Worm (Caenorhabditis elegans) whole organism, L3 larva: Measurements from ENCODE around the gene ZK1248.17.
A peak's percentile ranks its signal among the peaks of the same experiment; 100 is the strongest.
"Not testable (repeated sequence)": the region's sequence is repeated elsewhere in the genome, so short reads cannot be mapped to it uniquely, and the experiment has no call there.

Source experiments
- R02D3.7 ChIP-seq: fragments of 150-350 bp; optimal IDR thresholded peaks from 2 replicates; lab custom pipeline; 2014; ENCODE audit warnings: missing biosample characterization, missing genetic modification characterization
- ZK546.5 ChIP-seq: sonication (generic microtip); optimal IDR thresholded peaks from 2 replicates; lab custom pipeline; 2017; ENCODE audit warnings: missing biosample characterization, missing genetic modification characterization
- ama-1 ChIP-seq: fragments of 150-350 bp; optimal IDR thresholded peaks from 2 replicates; lab custom pipeline; 2018
- ceh-28 ChIP-seq: fragments of 150-350 bp; optimal IDR thresholded peaks from 2 replicates; lab custom pipeline; 2014; ENCODE audit warnings: missing biosample characterization, missing genetic modification reagents, missing genetic modification characterization
- ceh-82 ChIP-seq: fragments of 150-350 bp; optimal IDR thresholded peaks from 2 replicates; lab custom pipeline; 2014; ENCODE audit warnings: missing biosample characterization, missing genetic modification characterization
- ceh-9 ChIP-seq: sonication (generic microtip); optimal IDR thresholded peaks from 2 replicates; lab custom pipeline; 2018; ENCODE audit warnings: missing biosample characterization, missing genetic modification characterization
- elt-1 ChIP-seq: fragments of 150-350 bp; optimal IDR thresholded peaks from 2 replicates; lab custom pipeline; 2014; ENCODE audit warnings: missing biosample characterization, missing genetic modification characterization
- elt-2 ChIP-seq: sonication (generic microtip); optimal IDR thresholded peaks from 2 replicates; lab custom pipeline; 2016; ENCODE audit warnings: missing genetic modification reagents, mild to moderate bottlenecking, missing genetic modification characterization, missing compliant biosample characterization
- fkh-10 ChIP-seq: sonication (generic microtip); optimal IDR thresholded peaks from 2 replicates; lab custom pipeline; 2017; ENCODE audit warnings: missing biosample characterization, missing genetic modification reagents, missing genetic modification characterization
- fkh-2 ChIP-seq: fragments of 150-350 bp; optimal IDR thresholded peaks from 2 replicates; lab custom pipeline; 2014; ENCODE audit warnings: missing biosample characterization, missing genetic modification reagents, missing genetic modification characterization
- fos-1 ChIP-seq: fragments of 150-350 bp; optimal IDR thresholded peaks from 2 replicates; lab custom pipeline; 2014; ENCODE audit warnings: missing biosample characterization, missing genetic modification characterization
- hmg-11 ChIP-seq: sonication (generic microtip); optimal IDR thresholded peaks from 2 replicates; lab custom pipeline; 2016; ENCODE audit warnings: missing genetic modification characterization, missing compliant biosample characterization
- jun-1 ChIP-seq: fragments of 150-350 bp; optimal IDR thresholded peaks from 2 replicates; lab custom pipeline; 2014; ENCODE audit warnings: missing biosample characterization, missing genetic modification reagents, missing genetic modification characterization
- lin-15B ChIP-seq: fragments of 150-350 bp; optimal IDR thresholded peaks from 2 replicates; lab custom pipeline; 2014; ENCODE audit warnings: missing biosample characterization, missing genetic modification characterization
- lin-39 ChIP-seq: fragments of 150-350 bp; optimal IDR thresholded peaks from 2 replicates; lab custom pipeline; 2018; ENCODE audit warnings: missing biosample characterization, missing genetic modification reagents, missing genetic modification characterization
- mdl-1 ChIP-seq: fragments of 150-350 bp; optimal IDR thresholded peaks from 2 replicates; lab custom pipeline; 2014; ENCODE audit warnings: missing biosample characterization, missing genetic modification characterization
- mml-1 ChIP-seq: fragments of 150-350 bp; sonication (generic microtip); optimal IDR thresholded peaks from 3 replicates; lab custom pipeline; 2014; ENCODE audit warnings: missing biosample characterization, missing genetic modification characterization
- nfya-1 ChIP-seq: sonication (generic microtip); optimal IDR thresholded peaks from 2 replicates; lab custom pipeline; 2017; ENCODE audit warnings: missing genetic modification characterization, mild to moderate bottlenecking, missing compliant biosample characterization, antibody characterized with exemption, moderate library complexity; ENCODE audit not compliant: insufficient read depth
- nhr-23 ChIP-seq: fragments of 150-350 bp; optimal IDR thresholded peaks from 2 replicates; lab custom pipeline; 2014; ENCODE audit warnings: missing biosample characterization, missing genetic modification reagents, missing genetic modification characterization
- nhr-25 ChIP-seq: sonication (generic microtip); optimal IDR thresholded peaks from 2 replicates; lab custom pipeline; 2017; ENCODE audit warnings: missing biosample characterization, missing genetic modification characterization
- nhr-67 ChIP-seq: fragments of 150-350 bp; optimal IDR thresholded peaks from 2 replicates; lab custom pipeline; 2014; ENCODE audit warnings: missing biosample characterization, missing genetic modification characterization
- nhr-76 ChIP-seq: fragments of 150-350 bp; sonication (generic microtip); optimal IDR thresholded peaks from 5 replicates; lab custom pipeline; 2014; ENCODE audit warnings: missing biosample characterization, missing genetic modification characterization
- pha-4 ChIP-seq: fragments of 150-350 bp; optimal IDR thresholded peaks from 2 replicates; lab custom pipeline; 2014; ENCODE audit warnings: missing biosample characterization, missing genetic modification reagents, missing genetic modification characterization
- pqm-1 ChIP-seq: fragments of 150-350 bp; optimal IDR thresholded peaks from 2 replicates; lab custom pipeline; 2017; ENCODE audit warnings: missing biosample characterization, missing genetic modification characterization, inconsistent platforms
- snpc-4 ChIP-seq: fragments of 150-350 bp; optimal IDR thresholded peaks from 2 replicates; lab custom pipeline; 2014; ENCODE audit warnings: missing biosample characterization, missing genetic modification characterization
- tbx-2 ChIP-seq: sonication (generic microtip); optimal IDR thresholded peaks from 2 replicates; lab custom pipeline; 2016; ENCODE audit warnings: mild to moderate bottlenecking, missing genetic modification characterization, missing compliant biosample characterization
- unc-39 ChIP-seq: sonication (generic microtip); optimal IDR thresholded peaks from 4 replicates; lab custom pipeline; 2017; ENCODE audit warnings: missing biosample characterization, missing genetic modification characterization
- ztf-4 ChIP-seq: fragments of 150-350 bp; optimal IDR thresholded peaks from 2 replicates; lab custom pipeline; 2014; ENCODE audit warnings: missing biosample characterization, missing genetic modification characterization

ZK1248.17 gene

DNA sequence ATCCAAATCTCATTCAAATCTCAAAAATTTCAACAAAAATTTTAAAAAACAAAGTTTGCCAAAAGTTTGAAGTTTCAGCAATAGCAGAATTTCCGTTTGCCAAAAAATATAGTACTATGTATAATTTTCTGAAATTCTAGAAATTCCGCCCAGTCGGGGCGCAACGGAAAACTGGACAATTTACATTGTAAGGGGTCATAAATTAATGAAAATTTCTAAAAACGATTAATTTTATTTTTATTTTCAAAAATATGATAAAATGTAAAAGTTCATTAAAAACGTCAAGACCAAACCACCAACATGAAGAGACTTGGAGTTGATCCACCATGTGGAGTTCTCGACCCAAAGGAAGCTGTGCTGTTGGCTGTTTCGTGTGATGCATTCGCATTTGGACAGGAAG is 27.0 kb downstream of the ZK1248.17 start, which contains the start of gene ZK1248.4:
Gene ZK1248.4, plus strand, starts transcription at position 301 of the 400 bp plus-strand sequence.
- TF ChIP-seq snpc-4 = no peak
- no peak for TF ChIP-seq R02D3.7 (tag; lab: Kevin White, UChicago)
- TF ChIP-seq tbx-2 = no peak
- TF ChIP-seq mml-1 (tag; lab: Kevin White, UChicago) = no peak
- TF ChIP-seq ceh-82 (tag; lab: Kevin White, UChicago) = no peak
- no peak for TF ChIP-seq nhr-76
- TF ChIP-seq nhr-67 = no peak
- no peak for TF ChIP-seq nhr-23
- no peak for TF ChIP-seq mdl-1 (tag; lab: Kevin White, UChicago)
- TF ChIP-seq, all 47 proteins: peak for 0

DNA sequence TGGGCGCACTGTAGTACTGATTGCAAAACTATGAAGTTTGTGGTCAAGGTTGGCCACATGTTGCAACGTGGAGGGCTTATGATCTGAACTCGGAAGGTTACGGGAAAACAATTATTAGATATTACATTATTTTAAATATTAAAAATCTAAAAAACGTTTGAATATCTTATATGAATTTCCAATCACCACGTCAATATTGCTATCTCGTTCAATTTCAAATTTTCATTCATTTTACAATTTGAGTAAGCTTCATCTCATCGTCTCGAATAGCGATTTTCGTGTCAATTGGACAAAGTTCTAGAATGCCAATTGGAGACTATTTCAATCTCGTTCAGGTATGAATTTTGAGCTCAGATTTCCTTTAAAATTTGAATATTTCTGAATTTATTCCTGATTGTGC is 29.0 kb downstream of the ZK1248.17 start, which contains the start of gene ZK1248.20:
Gene ZK1248.20, plus strand, starts transcription at position 301 of the 400 bp plus-strand sequence.
- TF ChIP-seq hmg-11 (tag; lab: Kevin White, UChicago) = no peak
- TF ChIP-seq nfya-1 (tag; lab: Kevin White, UChicago) = no peak
- no peak for TF ChIP-seq fkh-2 (tag; lab: Kevin White, UChicago)
- TF ChIP-seq fos-1 (tag; lab: Kevin White, UChicago) = no peak
- no peak for TF ChIP-seq ZK546.5 (tag; lab: Kevin White, UChicago)
- TF ChIP-seq, all 47 proteins: peak for 0

DNA sequence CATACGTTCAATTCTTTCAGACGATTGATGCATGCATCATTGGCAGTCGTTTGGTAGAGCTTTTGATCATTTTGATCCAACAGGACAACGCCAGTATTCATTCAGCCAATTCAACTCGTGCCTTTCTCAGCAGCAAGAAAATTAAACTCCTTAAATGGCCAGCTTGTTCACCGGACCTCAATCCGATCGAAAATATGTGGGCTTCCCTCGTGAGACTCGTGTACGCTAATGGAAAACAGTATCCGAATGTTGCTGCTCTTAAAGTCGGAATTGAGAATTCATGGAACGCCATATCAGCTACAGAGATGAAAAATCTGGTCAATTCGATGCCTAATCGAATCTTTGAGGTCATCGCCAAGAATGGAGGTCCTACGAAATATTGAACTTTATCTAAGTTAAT is 30.0 kb downstream of the ZK1248.17 start, which contains the start of gene wago-5:
Gene wago-5, minus strand, starts transcription at position 101 of the 400 bp plus-strand sequence.
- not testable (repeated sequence) for TF ChIP-seq fkh-10 (GFP tag; lab: Kevin White, UChicago); lin-39 (tag; lab: Kevin White, UChicago); elt-1 (tag; lab: Kevin White, UChicago)

DNA sequence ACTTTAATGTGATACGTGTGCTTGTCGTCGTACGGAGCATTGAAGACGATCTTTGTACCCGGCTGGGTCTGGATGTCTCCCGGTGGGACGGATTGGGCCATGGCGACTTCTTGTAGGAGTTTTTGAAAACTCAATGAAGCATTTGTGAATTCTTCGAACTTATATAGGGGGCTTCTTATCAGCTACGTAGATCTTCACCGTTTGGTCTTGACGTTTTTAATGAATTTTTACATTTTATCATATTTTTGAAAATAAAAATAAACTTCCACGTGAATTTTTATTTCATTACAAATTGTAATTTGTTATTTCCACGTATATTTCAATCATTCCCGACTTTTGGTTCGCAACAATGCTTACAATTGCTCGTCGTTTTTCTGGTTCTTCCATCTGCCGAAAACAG is 35.1 kb downstream of the ZK1248.17 start, which contains the start of the genes msp-64 and ZK1248.5:
Gene msp-64, minus strand, starts transcription at position 101 of the 400 bp plus-strand sequence.
Gene ZK1248.5, plus strand, starts transcription at position 285 of the 400 bp plus-strand sequence.
- TF ChIP-seq jun-1 (no peak), ceh-28 (tag; lab: Kevin White, UChicago) (no peak), hmg-11 (tag; lab: Kevin White, UChicago) (no peak), ceh-82 (tag; lab: Kevin White, UChicago) (no peak), ceh-9 (tag; lab: Kevin White, UChicago) (no peak), tbx-2 (no peak), nhr-25 (tag; lab: Kevin White, UChicago) (no peak)

DNA sequence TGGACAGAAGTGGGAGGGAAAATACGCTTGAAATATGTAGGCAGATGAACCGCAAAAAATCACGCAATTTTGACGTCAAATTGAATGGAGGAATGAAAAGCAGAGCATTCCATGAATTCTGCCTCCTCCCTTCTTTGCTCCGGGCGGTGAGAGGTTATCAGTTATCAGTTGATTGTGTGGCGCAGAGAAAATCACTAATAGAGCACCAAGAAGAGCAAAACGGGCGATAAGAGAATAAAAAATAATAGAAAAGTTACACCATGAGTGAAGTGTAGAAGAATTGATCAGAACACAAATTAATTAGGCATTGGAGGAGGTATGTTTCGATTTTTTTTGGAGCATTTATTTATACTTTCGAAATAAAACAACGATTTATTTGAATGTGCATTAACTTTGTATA is 38.8 kb downstream of the ZK1248.17 start:
- TF ChIP-seq nhr-76 = no peak
- TF ChIP-seq elt-2 = peak; percentile 97
- peak; percentile 63 for TF ChIP-seq pqm-1 (tag; lab: Kevin White, UChicago)

DNA sequence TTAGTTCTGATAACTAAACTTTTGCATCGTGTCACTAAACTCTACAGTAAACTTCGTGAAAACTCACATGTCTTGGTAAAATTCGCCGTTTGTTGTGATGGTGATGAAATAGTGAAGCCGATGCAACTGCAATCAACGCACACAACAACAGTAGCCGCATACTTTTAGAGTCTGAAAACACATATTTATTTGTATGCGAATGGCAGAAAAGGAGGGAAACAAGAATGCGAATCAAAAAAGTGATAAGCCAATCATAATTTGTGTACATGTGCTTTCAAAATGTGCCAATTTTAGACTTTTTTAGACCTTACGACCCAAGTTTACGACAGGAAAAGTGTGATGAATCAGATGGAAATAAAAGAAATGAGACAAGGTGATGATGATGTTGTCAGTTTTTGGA is 40.0 kb downstream of the ZK1248.17 start, which contains the start of gene K05F1.10:
Gene K05F1.10, minus strand, starts transcription at position 171 of the 400 bp plus-strand sequence.
- TF ChIP-seq ama-1 (peak; percentile 9), pha-4 (tag; lab: Kevin White, UChicago) (peak; percentile 9), pqm-1 (tag; lab: Kevin White, UChicago) (peak; percentile 54), elt-2 (peak; percentile 86), unc-39 (tag; lab: Kevin White, UChicago) (no peak)

DNA sequence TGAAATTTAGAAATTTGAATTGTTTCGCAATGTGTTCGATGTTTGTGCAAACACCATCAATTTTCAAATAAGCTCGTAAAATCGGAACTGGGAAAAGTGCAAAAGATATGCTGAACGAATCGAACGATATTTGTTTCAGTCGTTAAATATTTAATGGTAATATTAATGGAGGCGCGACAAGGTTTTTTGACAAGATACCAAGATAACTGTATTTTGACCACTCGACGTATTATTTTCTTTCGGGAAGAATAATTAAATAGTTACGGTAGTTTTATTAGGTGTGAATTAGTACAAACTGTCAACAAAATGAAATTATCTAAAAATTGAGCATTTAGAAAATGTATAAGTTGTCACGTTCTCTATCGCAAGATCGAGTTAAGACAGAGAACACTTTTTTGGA is 41.1 kb downstream of the ZK1248.17 start:
- no peak for TF ChIP-seq fos-1 (tag; lab: Kevin White, UChicago)
- no peak for TF ChIP-seq lin-15B (tag; lab: Kevin White, UChicago)
- peak; percentile 8 for TF ChIP-seq pha-4 (tag; lab: Kevin White, UChicago)
- TF ChIP-seq nhr-67 = no peak
- peak; percentile 25 for TF ChIP-seq pqm-1 (tag; lab: Kevin White, UChicago)
- no peak for TF ChIP-seq hmg-11 (tag; lab: Kevin White, UChicago)
- peak; percentile 93 for TF ChIP-seq elt-2
- TF ChIP-seq ztf-4 (tag; lab: Kevin White, UChicago) = no peak
- TF ChIP-seq snpc-4 = no peak
